Worm (Caenorhabditis elegans): Measurements from ENCODE around the gene B0563.18.

B0563.18 gene

ce11 chrX:9150269-9150744, 22.1 kb upstream of the B0563.18 start, which contains the start of gene tmbi-4 (continued):
- TF ChIP-seq mdl-1 (tag; optimal IDR thresholded peaks at IDR 0.05) (peak in 1 of 2 experiments; percentile 59), F16B12.6 (tag; optimal IDR thresholded peaks at IDR 0.05) (no peak), ztf-4 (tag; optimal IDR thresholded peaks at IDR 0.05) (no peak), nhr-71 (tag; optimal IDR thresholded peaks at IDR 0.05) (peak; percentile 58), xbp-1 (tag; optimal IDR thresholded peaks at IDR 0.05) (peak; percentile 75), nhr-47 (tag; optimal IDR thresholded peaks at IDR 0.05) (peak; percentile 53), ceh-82 (tag; optimal IDR thresholded peaks at IDR 0.05) (peak in 1 of 3 experiments; percentile 57), mep-1 (tag; optimal IDR thresholded peaks at IDR 0.05) (peak; percentile 52), dsc-1 (tag; optimal IDR thresholded peaks at IDR 0.05) (peak; percentile 20), lin-13 (GFP tag; optimal IDR thresholded peaks at IDR 0.05) (peak; percentile 35), dpl-1 (GFP tag; optimal IDR thresholded peaks at IDR 0.05) (peak; percentile 12 to 43 (median 42)), Y116A8C.19 (tag; optimal IDR thresholded peaks at IDR 0.05; ENCODE audit: borderline replicate concordance) (no peak), fkh-4 (tag; optimal IDR thresholded peaks at IDR 0.05; ENCODE audit: borderline replicate concordance) (no peak), hpl-2 (GFP tag; optimal IDR thresholded peaks at IDR 0.05) (no peak), sox-4 (tag; optimal IDR thresholded peaks at IDR 0.05) (no peak), lin-15B (tag; optimal IDR thresholded peaks at IDR 0.05) (peak; percentile 30), ces-1 (GFP tag; optimal IDR thresholded peaks at IDR 0.05) (no peak), jun-1 (tag; optimal IDR thresholded peaks at IDR 0.05) (no peak), C16A3.4 (tag; optimal IDR thresholded peaks at IDR 0.05) (peak; percentile 80), nhr-77 (tag; optimal IDR thresholded peaks at IDR 0.05) (peak; percentile 26), ceh-63 (GFP tag; optimal IDR thresholded peaks at IDR 0.05) (no peak), ceh-90 (tag; optimal IDR thresholded peaks at IDR 0.05) (no peak)

- TF ChIP-seq ceh-88 (GFP tag; IDR thresholded peaks at IDR 0.05) (no peak), sptf-1 (tag; optimal IDR thresholded peaks at IDR 0.05) (no peak), ceh-82 (tag; optimal IDR thresholded peaks at IDR 0.05) (no peak), dsc-1 (tag; optimal IDR thresholded peaks at IDR 0.05) (no peak)
Measured at ce11 chrX:9154216-9154615, 18.2 kb upstream of the B0563.18 start, which contains the start of gene B0563.7. TSS of gene B0563.7 (minus strand) at chrX:9154316.

ce11 chrX:9155751-9156150, 16.6 kb upstream of the B0563.18 start:
- no peak for TF ChIP-seq nhr-20 (tag; optimal IDR thresholded peaks at IDR 0.05)
- TF ChIP-seq elt-2 (tag; optimal IDR thresholded peaks at IDR 0.05) = peak; percentile 9

ce11 chrX:9161253-9161904, 11.0 kb upstream of the B0563.18 start:
- TF ChIP-seq ztf-11 (tag; optimal IDR thresholded peaks at IDR 0.05) (no peak), dsc-1 (tag; optimal IDR thresholded peaks at IDR 0.05) (peak; percentile 31), swsn-7 (tag; optimal IDR thresholded peaks at IDR 0.05) (peak; percentile 16), nhr-20 (tag; optimal IDR thresholded peaks at IDR 0.05) (peak; percentile 6), nhr-19 (GFP tag; conservative IDR thresholded peaks at IDR 0.05) (peak; percentile 58), rnt-1 (tag; optimal IDR thresholded peaks at IDR 0.05) (peak; percentile 79), pqm-1 (tag; optimal IDR thresholded peaks at IDR 0.05) (no peak), nhr-28 (tag; optimal IDR thresholded peaks at IDR 0.05) (no peak), pag-3 (tag; optimal IDR thresholded peaks at IDR 0.05; ENCODE audit: borderline replicate concordance, insufficient read depth) (peak; percentile 80), unc-130 (tag; optimal IDR thresholded peaks at IDR 0.05) (peak; percentile 61), skn-1 (tag; optimal IDR thresholded peaks at IDR 0.05) (no peak), unc-86 (tag; optimal IDR thresholded peaks at IDR 0.05) (no peak), nhr-71 (tag; optimal IDR thresholded peaks at IDR 0.05) (peak; percentile 69), lin-14 (GFP tag; optimal IDR thresholded peaks at IDR 0.05) (peak; percentile 82)

Measured in whole organism, L1 larva.